Worm (Caenorhabditis elegans) whole organism, L4 larva: ENCODE results near the gene C05D10.4.
A peak's percentile ranks its signal among the peaks of the same experiment; 100 is the strongest.

Source experiments
- D1046.2 ChIP-seq: fragments of 200-800 bp; sonication (Bioruptor generic); IDR thresholded peaks from 2 replicates; pipeline ENCODE4 v1.3.6; 2022; ENCODE audit warnings: missing genetic modification characterization, missing compliant biosample characterization
- F37D6.2 ChIP-seq: sonication (generic microtip); optimal IDR thresholded peaks from 2 replicates; lab custom pipeline; 2016; ENCODE audit warnings: mild to moderate bottlenecking, missing genetic modification characterization, missing compliant biosample characterization
- F49E8.2 ChIP-seq: sonication (generic microtip); optimal IDR thresholded peaks from 2 replicates; lab custom pipeline; 2016; ENCODE audit warnings: missing compliant biosample characterization, mild to moderate bottlenecking, missing genetic modification characterization, borderline replicate concordance
- T26A8.4 ChIP-seq: fragments of 200-800 bp; sonication (Bioruptor generic); IDR thresholded peaks from 2 replicates; pipeline ENCODE4 v1.3.6; 2022; ENCODE audit warnings: missing genetic modification characterization, missing compliant biosample characterization
- Y105C5A.15 ChIP-seq: fragments of 200-800 bp; sonication (Bioruptor generic); IDR thresholded peaks from 2 replicates; pipeline ENCODE4 v1.3.6; 2022; ENCODE audit warnings: missing genetic modification characterization, missing compliant biosample characterization
- ZK337.2 ChIP-seq: fragments of 200-800 bp; sonication (Bioruptor generic); IDR thresholded peaks from 2 replicates; pipeline ENCODE4 v1.3.6; 2022; ENCODE audit warnings: missing genetic modification reagents, missing genetic modification characterization, missing compliant biosample characterization
- aly-2 ChIP-seq: sonication (generic microtip); optimal IDR thresholded peaks from 2 replicates; lab custom pipeline; 2018; ENCODE audit warnings: missing biosample characterization, missing genetic modification characterization
- arid-1 ChIP-seq: fragments of 200-800 bp; sonication (Bioruptor generic); conservative IDR thresholded peaks from 2 replicates; pipeline ENCODE4 v1.3.6; 2022; ENCODE audit warnings: missing genetic modification reagents, missing genetic modification characterization, missing compliant biosample characterization
- ceh-20 ChIP-seq: fragments of 200-800 bp; sonication (Bioruptor generic); IDR thresholded peaks from 2 replicates; pipeline ENCODE4 v1.3.6; 2022; ENCODE audit warnings: missing genetic modification reagents, missing genetic modification characterization, missing compliant biosample characterization
- ceh-32 ChIP-seq: sonication (generic microtip); optimal IDR thresholded peaks from 2 replicates; lab custom pipeline; 2016; ENCODE audit warnings: mild to moderate bottlenecking, missing genetic modification characterization, missing compliant biosample characterization; ENCODE audit not compliant: poor library complexity
- ceh-44 ChIP-seq: fragments of 200-800 bp; sonication (Bioruptor generic); IDR thresholded peaks from 2 replicates; pipeline ENCODE4 v1.3.6; 2022; ENCODE audit warnings: missing genetic modification reagents, missing genetic modification characterization, missing compliant biosample characterization
- dmd-9 ChIP-seq: fragments of 200-800 bp; sonication (Bioruptor generic); IDR thresholded peaks from 2 replicates; pipeline ENCODE4 v1.3.6; 2022; ENCODE audit warnings: missing genetic modification reagents, missing genetic modification characterization, missing compliant biosample characterization
- duxl-1 ChIP-seq: sonication (generic microtip); optimal IDR thresholded peaks from 2 replicates; lab custom pipeline; 2016; ENCODE audit warnings: mild to moderate bottlenecking, missing genetic modification characterization, moderate library complexity, missing compliant biosample characterization; ENCODE audit not compliant: poor library complexity
- egl-27 ChIP-seq: sonication (generic microtip); optimal IDR thresholded peaks from 3 replicates; lab custom pipeline; 2017; ENCODE audit warnings: missing biosample characterization, missing genetic modification reagents, missing genetic modification characterization
- egl-43 ChIP-seq: fragments of 200-800 bp; sonication (Bioruptor generic); IDR thresholded peaks from 2 replicates; pipeline ENCODE4 v1.3.6; 2022; ENCODE audit warnings: missing genetic modification reagents, missing genetic modification characterization, missing compliant biosample characterization
- fos-1 ChIP-seq: fragments of 150-350 bp; optimal IDR thresholded peaks from 2 replicates; lab custom pipeline; 2014; ENCODE audit warnings: missing biosample characterization, missing genetic modification characterization
- gei-8 ChIP-seq: fragments of 200-800 bp; sonication (Bioruptor generic); optimal IDR thresholded peaks from 2 replicates; lab custom pipeline; 2018; ENCODE audit warnings: mild to moderate bottlenecking, missing genetic modification characterization, missing compliant biosample characterization
- hif-1 ChIP-seq, 2 experiments: sonication (generic microtip); optimal IDR thresholded peaks; 2 replicates each; lab custom pipeline; 2016 to 2017; ENCODE audit warnings: missing compliant biosample characterization in 2 of 2, missing genetic modification characterization in 2 of 2, missing genetic modification reagents in 2 of 2, missing genotype in 2 of 2, mild to moderate bottlenecking in 1 of 2
- hlh-11 ChIP-seq: fragments of 200-800 bp; sonication (Bioruptor generic); optimal IDR thresholded peaks from 2 replicates; lab custom pipeline; 2018; ENCODE audit warnings: mild to moderate bottlenecking, missing genetic modification characterization, missing compliant biosample characterization
- hlh-30 ChIP-seq: sonication (generic microtip); optimal IDR thresholded peaks from 2 replicates; lab custom pipeline; 2017; ENCODE audit warnings: antibody characterized with exemption, mild to moderate bottlenecking, missing genetic modification characterization, missing compliant biosample characterization; ENCODE audit not compliant: insufficient read depth
- hmg-1.1 ChIP-seq: fragments of 200-800 bp; sonication (Bioruptor generic); IDR thresholded peaks from 2 replicates; pipeline ENCODE4 v1.3.6; 2022; ENCODE audit warnings: missing genetic modification reagents, missing genetic modification characterization, missing compliant biosample characterization
- lim-7 ChIP-seq: fragments of 200-800 bp; sonication (Bioruptor generic); IDR thresholded peaks from 2 replicates; pipeline ENCODE4 v1.3.6; 2022; ENCODE audit warnings: missing genetic modification characterization, missing compliant biosample characterization
- lin-15B ChIP-seq: fragments of 150-350 bp; sonication (generic microtip); optimal IDR thresholded peaks from 3 replicates; lab custom pipeline; 2014; ENCODE audit warnings: missing biosample characterization, missing genetic modification characterization
- lir-3 ChIP-seq: sonication (generic microtip); optimal IDR thresholded peaks from 2 replicates; lab custom pipeline; 2016; ENCODE audit warnings: mild to moderate bottlenecking, missing genetic modification characterization, missing compliant biosample characterization
- lsy-2 ChIP-seq, 2 experiments: fragments of 150-350 bp in 1 of 2; sonication (generic microtip) in 1 of 2; optimal IDR thresholded peaks; 2 replicates each; lab custom pipeline; 2014 to 2017; ENCODE audit warnings: missing biosample characterization in 2 of 2, missing genetic modification characterization in 2 of 2
- madf-9 ChIP-seq: fragments of 200-800 bp; sonication (Bioruptor generic); conservative IDR thresholded peaks from 2 replicates; pipeline ENCODE4 v1.3.6; 2022; ENCODE audit warnings: missing genetic modification reagents, missing genetic modification characterization, missing compliant biosample characterization
- mdl-1 ChIP-seq, 2 experiments: fragments of 150-350 bp in 1 of 2; sonication (generic microtip) in 1 of 2; optimal IDR thresholded peaks; 2 replicates each; lab custom pipeline; 2014 to 2017; ENCODE audit warnings: missing biosample characterization in 2 of 2, missing genetic modification characterization in 2 of 2
- mep-1 ChIP-seq: fragments of 150-350 bp; sonication (generic microtip); optimal IDR thresholded peaks from 3 replicates; lab custom pipeline; 2014; ENCODE audit warnings: missing biosample characterization, missing genetic modification characterization
- mxl-2 ChIP-seq: fragments of 200-800 bp; sonication (Bioruptor generic); conservative IDR thresholded peaks from 2 replicates; pipeline ENCODE4 v1.3.6; 2022; ENCODE audit warnings: missing genetic modification reagents, missing genetic modification characterization, missing compliant biosample characterization
- mxl-3 ChIP-seq: fragments of 200-800 bp; sonication (Bioruptor generic); optimal IDR thresholded peaks from 2 replicates; lab custom pipeline; 2018; ENCODE audit warnings: mild to moderate bottlenecking, missing genetic modification characterization, missing compliant biosample characterization
- nhr-10 ChIP-seq: fragments of 150-350 bp; optimal IDR thresholded peaks from 2 replicates; lab custom pipeline; 2014; ENCODE audit warnings: missing biosample characterization, missing genetic modification characterization
- nhr-102 ChIP-seq: sonication (generic microtip); optimal IDR thresholded peaks from 2 replicates; lab custom pipeline; 2016; ENCODE audit warnings: mild to moderate bottlenecking, missing genetic modification characterization, moderate library complexity, missing compliant biosample characterization
- nhr-11 ChIP-seq: fragments of 150-350 bp; optimal IDR thresholded peaks from 2 replicates; lab custom pipeline; 2014; ENCODE audit warnings: missing biosample characterization, missing genetic modification characterization
- nhr-111 ChIP-seq: fragments of 200-800 bp; sonication (Bioruptor generic); optimal IDR thresholded peaks from 2 replicates; lab custom pipeline; 2018; ENCODE audit warnings: mild to moderate bottlenecking, missing genetic modification characterization, missing compliant biosample characterization
- nhr-25 ChIP-seq: sonication (generic microtip); optimal IDR thresholded peaks from 2 replicates; lab custom pipeline; 2017; ENCODE audit warnings: missing genetic modification characterization, mild to moderate bottlenecking, missing compliant biosample characterization, antibody characterized with exemption, moderate library complexity, borderline replicate concordance; ENCODE audit not compliant: insufficient read depth
- nhr-41 ChIP-seq: fragments of 200-800 bp; sonication (Bioruptor generic); IDR thresholded peaks from 2 replicates; pipeline ENCODE4 v1.3.6; 2022; ENCODE audit warnings: missing genetic modification reagents, missing genetic modification characterization, missing compliant biosample characterization
- nhr-42 ChIP-seq: fragments of 200-800 bp; sonication (Bioruptor generic); IDR thresholded peaks from 2 replicates; pipeline ENCODE4 v1.3.6; 2022; ENCODE audit warnings: missing genetic modification characterization, missing compliant biosample characterization
- nhr-6 ChIP-seq: fragments of 150-350 bp; optimal IDR thresholded peaks from 2 replicates; lab custom pipeline; 2014; ENCODE audit warnings: missing biosample characterization, missing genetic modification characterization
- nhr-76 ChIP-seq: fragments of 150-350 bp; optimal IDR thresholded peaks from 2 replicates; lab custom pipeline; 2014; ENCODE audit warnings: missing biosample characterization, missing genetic modification characterization
- pha-4 ChIP-seq, 2 experiments: fragments of 150-350 bp in 1 of 2; fragments of 200-800 bp in 1 of 2; sonication (Bioruptor generic) in 1 of 2; IDR thresholded peaks in 1 of 2; optimal IDR thresholded peaks in 1 of 2; 2 replicates each; pipeline versions ENCODE4 v1.3.6 to Lab custom; 2014 to 2022; ENCODE audit warnings: missing genetic modification characterization in 2 of 2, missing genetic modification reagents in 2 of 2, missing biosample characterization in 1 of 2, missing compliant biosample characterization in 1 of 2
- rbr-2 ChIP-seq: sonication (generic microtip); optimal IDR thresholded peaks from 2 replicates; lab custom pipeline; 2016; ENCODE audit warnings: missing genotype, missing genetic modification characterization, missing compliant biosample characterization
- saeg-2 ChIP-seq: fragments of 200-800 bp; sonication (Bioruptor generic); IDR thresholded peaks from 2 replicates; pipeline ENCODE4 v1.3.6; 2022; ENCODE audit warnings: missing genetic modification reagents, missing genetic modification characterization, missing compliant biosample characterization
- sdz-12 ChIP-seq: fragments of 200-800 bp; sonication (Bioruptor generic); optimal IDR thresholded peaks from 2 replicates; lab custom pipeline; 2018; ENCODE audit warnings: mild to moderate bottlenecking, missing genetic modification characterization, missing compliant biosample characterization
- tag-97 ChIP-seq: fragments of 200-800 bp; sonication (Bioruptor generic); IDR thresholded peaks from 2 replicates; pipeline ENCODE4 v1.3.6; 2022; ENCODE audit warnings: missing genetic modification characterization, missing compliant biosample characterization
- unc-130 ChIP-seq: sonication (generic microtip); optimal IDR thresholded peaks from 2 replicates; lab custom pipeline; 2016; ENCODE audit warnings: missing genetic modification reagents, missing genetic modification characterization, missing compliant biosample characterization
- unc-62 ChIP-seq, 3 experiments: fragments of 150-350 bp in 1 of 3; sonication (generic microtip); optimal IDR thresholded peaks in 2 of 3; peaks in 1 of 3; 1 replicate in 1 of 3; 2 replicates in 2 of 3; lab custom pipeline; 2014 to 2017; ENCODE audit warnings: missing biosample characterization in 3 of 3, missing genetic modification characterization in 3 of 3, missing genetic modification reagents in 3 of 3, missing genotype in 1 of 3
- zag-1 ChIP-seq: fragments of 150-350 bp; optimal IDR thresholded peaks from 2 replicates; lab custom pipeline; 2014; ENCODE audit warnings: missing biosample characterization, missing genetic modification characterization
- zfp-3 ChIP-seq: fragments of 200-800 bp; sonication (Bioruptor generic); conservative IDR thresholded peaks from 2 replicates; pipeline ENCODE4 v1.3.6; 2022; ENCODE audit warnings: missing genetic modification reagents, missing genetic modification characterization, missing compliant biosample characterization
- ztf-11 ChIP-seq: fragments of 150-350 bp; optimal IDR thresholded peaks from 2 replicates; lab custom pipeline; 2014; ENCODE audit warnings: missing biosample characterization, missing genetic modification characterization

The C05D10.4 gene

DNA sequence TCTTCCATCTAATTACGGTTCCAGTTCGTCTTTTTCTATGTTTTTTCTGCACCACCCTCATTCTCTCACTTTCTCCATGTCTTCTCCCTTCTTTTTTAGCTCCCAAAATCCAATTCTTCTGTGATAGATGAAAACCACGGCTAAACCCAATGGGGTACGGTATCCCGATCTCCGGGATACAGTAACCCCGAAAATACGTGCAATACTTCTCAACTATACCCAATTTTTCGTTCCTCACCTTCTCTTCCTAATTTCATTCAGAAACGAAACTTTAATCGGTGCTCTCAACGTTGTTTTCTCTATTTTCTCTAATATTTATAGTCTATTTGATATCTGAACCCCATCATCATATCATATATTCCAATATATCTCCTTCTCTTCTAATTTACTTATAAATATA, 21.0 kb upstream of the C05D10.4 start:
- TF ChIP-seq ceh-20 (GFP tag; lab: Robert Waterston, UW) (no peak), lir-3 (tag; lab: Kevin White, UChicago) (no peak), hmg-1.1 (GFP tag; lab: Robert Waterston, UW) (no peak), egl-43 (GFP tag; lab: Robert Waterston, UW) (no peak; the same call in 1 of the 2 replicates), D1046.2 (GFP tag; lab: Robert Waterston, UW) (0 out of 2 replicates have a peak, but pooled peaks have one; percentile 57), rbr-2 (tag; lab: Kevin White, UChicago) (peak; percentile 15), pha-4 (GFP tag; IDR thresholded peaks at IDR 0.05; lab: Robert Waterston, UW) (no peak), pha-4 (tag; optimal IDR thresholded peaks at IDR 0.05; lab: Kevin White, UChicago) (no peak), nhr-11 (tag; lab: Kevin White, UChicago) (no peak), F37D6.2 (tag; lab: Kevin White, UChicago) (no peak), hlh-30 (no peak), ZK337.2 (GFP tag; lab: Robert Waterston, UW) (no peak), tag-97 (GFP tag; lab: Robert Waterston, UW) (no peak), lsy-2 (tag; optimal IDR thresholded peaks at IDR 0.05; lab: Kevin White, UChicago) (peak; percentile 13 to 23), saeg-2 (no peak), unc-130 (GFP tag; lab: Kevin White, UChicago) (no peak), mdl-1 (tag; optimal IDR thresholded peaks at IDR 0.05; lab: Kevin White, UChicago) (no peak), ceh-44 (GFP tag; lab: Robert Waterston, UW) (no peak), unc-62 (GFP tag; optimal IDR thresholded peaks at IDR 0.05 in 1 of 2; lab: Kevin White, UChicago) (no peak), unc-62 (tag; optimal IDR thresholded peaks at IDR 0.05; lab: Kevin White, UChicago) (no peak), lin-15B (no peak), hif-1 (tag; optimal IDR thresholded peaks at IDR 0.05; lab: Kevin White, UChicago) (peak in 1 of 2 experiments; percentile 30), nhr-6 (tag; lab: Kevin White, UChicago) (no peak), aly-2 (tag; lab: Kevin White, UChicago) (no peak), zfp-3 (GFP tag; lab: Robert Waterston, UW) (no peak; the same call in 1 of the 2 replicates), hlh-11 (tag; lab: Kevin White, UChicago) (no peak), dmd-9 (GFP tag; lab: Robert Waterston, UW) (no peak), nhr-76 (tag; lab: Kevin White, UChicago) (no peak), sdz-12 (GFP tag; lab: Kevin White, UChicago) (no peak), arid-1 (GFP tag; lab: Robert Waterston, UW) (no peak), egl-27 (no peak), nhr-42 (GFP tag; lab: Robert Waterston, UW) (0 out of 2 replicates have a peak, but pooled peaks have one; percentile 55), nhr-25 (no peak), ztf-11 (tag; lab: Kevin White, UChicago) (no peak), F49E8.2 (tag; lab: Kevin White, UChicago) (no peak), mxl-3 (no peak), nhr-102 (tag; lab: Kevin White, UChicago) (no peak), mxl-2 (GFP tag; lab: Robert Waterston, UW) (no peak), lim-7 (GFP tag; lab: Robert Waterston, UW) (peak; percentile 52; the same call in 1 of the 2 replicates), nhr-10 (no peak), zag-1 (tag; lab: Kevin White, UChicago) (no peak), gei-8 (GFP tag; lab: Kevin White, UChicago) (no peak), ceh-32 (no peak), madf-9 (no peak), nhr-41 (GFP tag; lab: Robert Waterston, UW) (no peak), fos-1 (tag; lab: Kevin White, UChicago) (no peak), T26A8.4 (0 out of 2 replicates have a peak, but pooled peaks have one; percentile 52), Y105C5A.15 (GFP tag; lab: Robert Waterston, UW) (no peak), duxl-1 (tag; lab: Kevin White, UChicago) (no peak), nhr-111 (peak; percentile 33), mep-1 (tag; lab: Kevin White, UChicago) (no peak)
